Fruit fly (Drosophila melanogaster): ENCODE measurements around the gene pinta.
A peak's percentile ranks its signal among the peaks of the same experiment; 100 is the strongest.

Gene pinta

dm6 chr3R:22423996-22424395 is 733 bp downstream of the pinta start (continued):
- TF ChIP-seq pnt (GFP tag; optimal IDR thresholded peaks at IDR 0.05) (no peak), CG11695 (GFP tag; IDR thresholded peaks at IDR 0.05) (0 out of 3 replicates have a peak, but pooled peaks have one; percentile 33), CG1603 (tag; optimal IDR thresholded peaks at IDR 0.05) (peak; percentile 20)

- TF ChIP-seq CG7372 (GFP tag; IDR thresholded peaks at IDR 0.05) (peak; percentile 72), CG6654 (GFP tag; optimal IDR thresholded peaks at IDR 0.05) (no peak), Sry-δ (GFP tag; optimal IDR thresholded peaks at IDR 0.05) (no peak), cwo (GFP tag; optimal IDR thresholded peaks at IDR 0.05) (peak; percentile 37), CG17568 (GFP tag; optimal IDR thresholded peaks at IDR 0.05) (no peak), mam (GFP tag; optimal IDR thresholded peaks at IDR 0.05) (peak; percentile 74), Rx (GFP tag; IDR thresholded peaks at IDR 0.05) (0 out of 2 replicates have a peak, but pooled peaks have one; percentile 34), Hr51 (GFP tag; optimal IDR thresholded peaks at IDR 0.05) (no peak), maf-S (GFP tag; optimal IDR thresholded peaks at IDR 0.05) (peak; percentile 44), bab2 (GFP tag; optimal IDR thresholded peaks at IDR 0.05) (peak; percentile 50), Dad (GFP tag; optimal IDR thresholded peaks at IDR 0.05) (no peak), CG7556 (GFP tag; optimal IDR thresholded peaks at IDR 0.05) (peak; percentile 35), D19B (GFP tag; optimal IDR thresholded peaks at IDR 0.05) (no peak), CG2678 (tag; optimal IDR thresholded peaks at IDR 0.05) (peak; percentile 73), Ssrp (tag; optimal IDR thresholded peaks at IDR 0.05) (peak; percentile 43), ERR (GFP tag; optimal IDR thresholded peaks at IDR 0.05) (peak; percentile 48), tio (GFP tag; optimal IDR thresholded peaks at IDR 0.05) (no peak), Spps (tag; optimal IDR thresholded peaks at IDR 0.05) (no peak), CG6854 (GFP tag; optimal IDR thresholded peaks at IDR 0.05) (peak; percentile 29), tin (GFP tag; optimal IDR thresholded peaks at IDR 0.05) (peak; percentile 59), vvl (GFP tag; IDR thresholded peaks at IDR 0.05) (peak; percentile 90), Fer2 (tag; optimal IDR thresholded peaks at IDR 0.05) (peak; percentile 29), Awh (GFP tag; IDR thresholded peaks at IDR 0.05) (0 out of 2 replicates have a peak, but pooled peaks have one; percentile 50), sima (GFP tag; optimal IDR thresholded peaks at IDR 0.05) (peak; percentile 27), cg (GFP tag; optimal IDR thresholded peaks at IDR 0.05) (no peak), CG11695 (GFP tag; IDR thresholded peaks at IDR 0.05) (peak; percentile 69), CG5953 (GFP tag; IDR thresholded peaks at IDR 0.05) (no peak), D19A (tag; optimal IDR thresholded peaks at IDR 0.05) (no peak), az2 (GFP tag; optimal IDR thresholded peaks at IDR 0.05) (peak; percentile 56), CG17359 (tag; optimal IDR thresholded peaks at IDR 0.05) (peak; percentile 65), CG17912 (GFP tag; optimal IDR thresholded peaks at IDR 0.05) (no peak), Antp (GFP tag; optimal IDR thresholded peaks at IDR 0.05) (peak; percentile 56), CG7357 (GFP tag; IDR thresholded peaks at IDR 0.05) (0 out of 3 replicates have a peak, but pooled peaks have one; percentile 46), CG6272 (GFP tag; IDR thresholded peaks at IDR 0.05) (0 out of 2 replicates have a peak, but pooled peaks have one; percentile 48), Dp (GFP tag; optimal IDR thresholded peaks at IDR 0.05) (no peak), ase (GFP tag; IDR thresholded peaks at IDR 0.05) (peak; percentile 56; the same call in 1 of the 3 replicates), Mrtf (GFP tag; IDR thresholded peaks at IDR 0.05) (peak; percentile 84), CG9215 (GFP tag; IDR thresholded peaks at IDR 0.05) (peak; percentile 68), CG15011 (GFP tag; optimal IDR thresholded peaks at IDR 0.05) (no peak), Oaz (GFP tag; IDR thresholded peaks at IDR 0.05) (peak; percentile 35; the same call in 1 of the 2 replicates), lola (GFP tag; optimal IDR thresholded peaks at IDR 0.05) (peak in 1 of 3 experiments; percentile 12), hkb (optimal IDR thresholded peaks at IDR 0.05) (peak; percentile 43), hkb (GFP tag; IDR thresholded peaks at IDR 0.05) (peak; percentile 86), H2.0 (GFP tag; IDR thresholded peaks at IDR 0.05) (peak; percentile 74), stwl (tag; optimal IDR thresholded peaks at IDR 0.05) (no peak), Six4 (GFP tag; optimal IDR thresholded peaks at IDR 0.05) (peak; percentile 4), sisA (GFP tag; IDR thresholded peaks at IDR 0.05) (peak; percentile 42; the same call in 1 of the 2 replicates)
Measured at dm6 chr3R:22421618-22422017, 3.1 kb downstream of the pinta start.
